Fruit fly (Drosophila melanogaster) whole organism, embryonic: Measurements from ENCODE around the gene Rtca.

Experiments
- Aef1 ChIP-seq: fragments of 200-800 bp; sonication (Bioruptor generic); IDR thresholded peaks from 3 replicates; pipeline ENCODE4 v1.3.6; 2022; ENCODE audit warnings: missing biosample characterization, missing genetic modification characterization
- CG11456 ChIP-seq: fragments of 200-800 bp; sonication (Bioruptor generic); IDR thresholded peaks from 3 replicates; pipeline ENCODE4 v1.3.6; 2022; ENCODE audit warnings: missing biosample characterization, missing genetic modification characterization
- CG11504 ChIP-seq: fragments of 200-800 bp; sonication (Bioruptor generic); optimal IDR thresholded peaks from 3 replicates; lab custom pipeline; 2019; ENCODE audit warnings: missing biosample characterization, mild to moderate bottlenecking, missing genetic modification characterization, moderate library complexity
- CG12299 ChIP-seq: fragments of 200-800 bp; sonication (Bioruptor generic); optimal IDR thresholded peaks from 2 replicates; lab custom pipeline; 2018; ENCODE audit warnings: missing biosample characterization, mild to moderate bottlenecking, missing genetic modification characterization
- CG13123 ChIP-seq: fragments of 200-800 bp; sonication (Bioruptor generic); optimal IDR thresholded peaks from 2 replicates; lab custom pipeline; 2016; ENCODE audit warnings: missing biosample characterization, missing genetic modification characterization
- CG13894 ChIP-seq: fragments of 200-800 bp; sonication (Bioruptor generic); optimal IDR thresholded peaks from 3 replicates; lab custom pipeline; 2018; ENCODE audit warnings: missing biosample characterization, mild to moderate bottlenecking, missing genetic modification characterization, moderate library complexity
- CG14050 ChIP-seq: fragments of 200-800 bp; sonication (Bioruptor generic); IDR thresholded peaks from 3 replicates; pipeline ENCODE4 v1.3.6; 2022; ENCODE audit warnings: missing biosample characterization, missing genetic modification characterization
- CG15011 ChIP-seq: fragments of 200-800 bp; sonication (Bioruptor generic); optimal IDR thresholded peaks from 3 replicates; lab custom pipeline; 2018; ENCODE audit warnings: missing biosample characterization, mild to moderate bottlenecking, missing genetic modification characterization
- CG17359 ChIP-seq: fragments of 200-800 bp; sonication (Bioruptor generic); optimal IDR thresholded peaks from 3 replicates; lab custom pipeline; 2018; ENCODE audit warnings: missing biosample characterization, mild to moderate bottlenecking, missing genetic modification characterization, moderate library complexity
- CG17568 ChIP-seq: fragments of 200-800 bp; sonication (Bioruptor generic); optimal IDR thresholded peaks from 2 replicates; lab custom pipeline; 2018; ENCODE audit warnings: missing biosample characterization, mild to moderate bottlenecking, missing genetic modification characterization, moderate library complexity
- CG18476 ChIP-seq: fragments of 200-800 bp; sonication (Bioruptor generic); optimal IDR thresholded peaks from 2 replicates; lab custom pipeline; 2016; ENCODE audit warnings: missing biosample characterization, mild to moderate bottlenecking, missing genetic modification characterization
- CG18764 ChIP-seq: fragments of 200-800 bp; sonication (Bioruptor generic); optimal IDR thresholded peaks from 3 replicates; lab custom pipeline; 2016; ENCODE audit warnings: missing biosample characterization, missing genetic modification characterization
- CG2116 ChIP-seq: fragments of 200-800 bp; sonication (Bioruptor generic); optimal IDR thresholded peaks from 3 replicates; lab custom pipeline; 2018; ENCODE audit warnings: missing biosample characterization, mild to moderate bottlenecking, missing genetic modification characterization
- CG32532 ChIP-seq: fragments of 200-800 bp; sonication (Bioruptor generic); IDR thresholded peaks from 2 replicates; pipeline ENCODE4 v1.3.6; 2022; ENCODE audit warnings: missing biosample characterization, missing genetic modification characterization
- CG3281 ChIP-seq: fragments of 200-800 bp; sonication (Bioruptor generic); optimal IDR thresholded peaks from 3 replicates; lab custom pipeline; 2017; ENCODE audit warnings: missing biosample characterization, mild to moderate bottlenecking, missing genetic modification characterization
- CG6654 ChIP-seq: fragments of 200-800 bp; sonication (Bioruptor generic); optimal IDR thresholded peaks from 2 replicates; lab custom pipeline; 2017; ENCODE audit warnings: missing biosample characterization, mild to moderate bottlenecking, missing genetic modification characterization
- CG6689 ChIP-seq: fragments of 200-800 bp; sonication (Bioruptor generic); IDR thresholded peaks from 2 replicates; pipeline ENCODE4 v1.3.6; 2022; ENCODE audit warnings: missing biosample characterization, missing genetic modification characterization
- CG7745 ChIP-seq: fragments of 200-800 bp; sonication (Bioruptor generic); optimal IDR thresholded peaks from 2 replicates; lab custom pipeline; 2018; ENCODE audit warnings: missing biosample characterization, mild to moderate bottlenecking, missing genetic modification characterization, moderate library complexity
- CG9215 ChIP-seq: fragments of 200-800 bp; sonication (Bioruptor generic); IDR thresholded peaks from 2 replicates; pipeline ENCODE4 v1.3.6; 2022; ENCODE audit warnings: missing biosample characterization, missing genetic modification characterization
- Doc3 ChIP-seq: fragments of 200-800 bp; sonication (Bioruptor generic); IDR thresholded peaks from 3 replicates; pipeline ENCODE4 v1.3.6; 2022; ENCODE audit warnings: missing biosample characterization, missing genetic modification characterization; ENCODE audit not compliant: partially characterized antibody
- Fer2 ChIP-seq: fragments of 200-800 bp; sonication (Bioruptor generic); optimal IDR thresholded peaks from 2 replicates; lab custom pipeline; 2018; ENCODE audit warnings: missing biosample characterization, mild to moderate bottlenecking, missing genetic modification characterization, moderate library complexity
- Gug ChIP-seq: fragments of 200-800 bp; sonication (Bioruptor generic); IDR thresholded peaks from 4 replicates; pipeline ENCODE4 v1.3.6; 2022; ENCODE audit warnings: missing biosample characterization, missing genetic modification characterization
- HLH3B ChIP-seq: fragments of 200-800 bp; sonication (Bioruptor generic); IDR thresholded peaks from 2 replicates; pipeline ENCODE4 v1.3.6; 2022; ENCODE audit warnings: missing biosample characterization, missing genetic modification characterization
- Mad ChIP-seq: fragments of 200-800 bp; sonication (Bioruptor generic); optimal IDR thresholded peaks from 2 replicates; lab custom pipeline; 2016; ENCODE audit warnings: missing biosample characterization, missing genetic modification characterization
- NC2α ChIP-seq: fragments of 200-800 bp; sonication (Bioruptor generic); optimal IDR thresholded peaks from 2 replicates; lab custom pipeline; 2016; ENCODE audit warnings: missing biosample characterization, missing genetic modification characterization
- NC2β ChIP-seq: fragments of 200-800 bp; sonication (Bioruptor generic); optimal IDR thresholded peaks from 2 replicates; lab custom pipeline; 2016; ENCODE audit warnings: missing biosample characterization, missing genetic modification characterization
- Neu2 ChIP-seq: fragments of 200-800 bp; sonication (Bioruptor generic); optimal IDR thresholded peaks from 3 replicates; lab custom pipeline; 2016; ENCODE audit warnings: missing biosample characterization, missing genetic modification characterization, borderline replicate concordance
- Opbp ChIP-seq: fragments of 200-800 bp; sonication (Bioruptor generic); IDR thresholded peaks from 3 replicates; pipeline ENCODE4 v1.3.6; 2022; ENCODE audit warnings: missing biosample characterization, missing genetic modification characterization; ENCODE audit not compliant: partially characterized antibody
- Rx ChIP-seq: fragments of 200-800 bp; sonication (Bioruptor generic); IDR thresholded peaks from 2 replicates; pipeline ENCODE4 v1.3.6; 2022; ENCODE audit warnings: missing biosample characterization, missing genetic modification characterization
- ac ChIP-seq: fragments of 200-800 bp; sonication (Bioruptor generic); optimal IDR thresholded peaks from 3 replicates; lab custom pipeline; 2017; ENCODE audit warnings: missing biosample characterization, mild to moderate bottlenecking, missing genetic modification characterization
- crol ChIP-seq: fragments of 200-800 bp; sonication (Bioruptor generic); IDR thresholded peaks from 2 replicates; pipeline ENCODE4 v1.3.6; 2022; ENCODE audit warnings: missing biosample characterization, missing genetic modification characterization
- da ChIP-seq: fragments of 200-800 bp; sonication (Bioruptor generic); optimal IDR thresholded peaks from 2 replicates; lab custom pipeline; 2016; ENCODE audit warnings: missing biosample characterization, missing genetic modification characterization
- dmrt11E ChIP-seq: fragments of 200-800 bp; sonication (Bioruptor generic); optimal IDR thresholded peaks from 3 replicates; lab custom pipeline; 2018; ENCODE audit warnings: missing biosample characterization, mild to moderate bottlenecking, missing genetic modification characterization, moderate library complexity
- en ChIP-seq: fragments of 200-800 bp; sonication (Bioruptor generic); optimal IDR thresholded peaks from 2 replicates; lab custom pipeline; 2016; ENCODE audit warnings: missing biosample characterization, missing genetic modification characterization
- eyg ChIP-seq: fragments of 200-800 bp; sonication (Bioruptor generic); optimal IDR thresholded peaks from 3 replicates; lab custom pipeline; 2016; ENCODE audit warnings: missing biosample characterization, missing genetic modification characterization
- fd3F ChIP-seq: fragments of 200-800 bp; sonication (Bioruptor generic); optimal IDR thresholded peaks from 2 replicates; lab custom pipeline; 2018; ENCODE audit warnings: missing biosample characterization, mild to moderate bottlenecking, missing genetic modification characterization, moderate library complexity
- fru ChIP-seq: fragments of >200 bp; optimal IDR thresholded peaks from 2 replicates; lab custom pipeline; 2017
- fu2 ChIP-seq: fragments of 200-800 bp; sonication (Bioruptor generic); optimal IDR thresholded peaks from 2 replicates; lab custom pipeline; 2016; ENCODE audit warnings: missing biosample characterization, missing genetic modification characterization
- insv ChIP-seq, 2 experiments: fragments of 200-800 bp; sonication (Bioruptor generic); optimal IDR thresholded peaks; 3 replicates each; lab custom pipeline; 2016 to 2018; ENCODE audit warnings: missing biosample characterization in 2 of 2, missing genetic modification characterization in 2 of 2
- jigr1 ChIP-seq: fragments of 200-800 bp; sonication (Bioruptor generic); IDR thresholded peaks from 3 replicates; pipeline ENCODE4 v1.3.6; 2022; ENCODE audit warnings: missing biosample characterization, missing genetic modification characterization
- jing ChIP-seq: fragments of 200-800 bp; sonication (Bioruptor generic); optimal IDR thresholded peaks from 2 replicates; lab custom pipeline; 2018; ENCODE audit warnings: missing biosample characterization, mild to moderate bottlenecking, missing genetic modification characterization
- kah ChIP-seq: fragments of 200-800 bp; sonication (Bioruptor generic); optimal IDR thresholded peaks from 2 replicates; lab custom pipeline; 2018; ENCODE audit warnings: missing biosample characterization, mild to moderate bottlenecking, missing genetic modification characterization
- lmd ChIP-seq: fragments of 200-800 bp; sonication (Bioruptor generic); IDR thresholded peaks from 2 replicates; pipeline ENCODE4 v1.3.6; 2022; ENCODE audit warnings: missing biosample characterization, missing genetic modification characterization
- mirr ChIP-seq: fragments of 200-800 bp; sonication (Bioruptor generic); optimal IDR thresholded peaks from 3 replicates; lab custom pipeline; 2018; ENCODE audit warnings: missing biosample characterization, mild to moderate bottlenecking, missing genetic modification characterization
- onecut ChIP-seq: fragments of 200-800 bp; sonication (Bioruptor generic); IDR thresholded peaks from 2 replicates; pipeline ENCODE4 v1.3.6; 2022; ENCODE audit warnings: missing biosample characterization, missing genetic modification characterization
- pfk ChIP-seq: fragments of 200-800 bp; sonication (Bioruptor generic); optimal IDR thresholded peaks from 2 replicates; lab custom pipeline; 2018; ENCODE audit warnings: missing biosample characterization, mild to moderate bottlenecking, missing genetic modification characterization, moderate library complexity
- pita ChIP-seq: fragments of 200-800 bp; sonication (Bioruptor generic); optimal IDR thresholded peaks from 2 replicates; lab custom pipeline; 2017; ENCODE audit warnings: missing biosample characterization, mild to moderate bottlenecking, missing genetic modification characterization
- pzg ChIP-seq: fragments of 200-800 bp; sonication (Bioruptor generic); optimal IDR thresholded peaks from 3 replicates; lab custom pipeline; 2018; ENCODE audit warnings: missing biosample characterization, mild to moderate bottlenecking, missing genetic modification characterization, moderate library complexity
- rib ChIP-seq: fragments of 200-800 bp; sonication (Bioruptor generic); IDR thresholded peaks from 2 replicates; pipeline ENCODE4 v1.3.6; 2022; ENCODE audit warnings: missing biosample characterization, missing genetic modification characterization
- tx ChIP-seq: fragments of 200-800 bp; sonication (Bioruptor generic); optimal IDR thresholded peaks from 2 replicates; lab custom pipeline; 2016; ENCODE audit warnings: missing biosample characterization, missing genetic modification characterization
- vvl ChIP-seq: fragments of 200-800 bp; sonication (Bioruptor generic); IDR thresholded peaks from 2 replicates; pipeline ENCODE4 v1.3.6; 2022; ENCODE audit warnings: missing biosample characterization, missing genetic modification characterization

Rtca gene

DNA sequence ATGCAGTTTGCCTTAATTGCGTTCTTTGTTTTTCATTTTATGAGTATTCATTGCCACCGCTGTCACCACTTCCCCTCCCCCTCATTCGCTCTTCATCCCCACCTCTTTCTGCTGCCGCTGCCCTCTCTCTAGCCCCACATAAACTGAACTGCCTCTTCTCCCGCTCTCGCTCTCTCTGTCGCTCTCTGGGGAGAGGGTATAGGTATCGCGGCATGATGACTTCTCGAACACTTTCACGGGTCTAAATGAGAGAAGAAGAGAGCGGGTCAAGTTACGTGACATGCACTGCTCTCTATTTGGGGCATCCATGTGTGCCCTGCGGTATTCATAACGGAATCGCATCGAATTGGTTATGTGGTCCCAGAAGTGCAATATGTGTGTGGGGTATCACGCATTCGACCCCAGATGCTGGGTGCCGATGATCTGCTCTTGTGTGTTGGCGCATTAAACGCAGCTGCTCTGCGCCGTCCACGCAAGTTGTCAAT is 11.5 kb downstream of the Rtca start (continued):
- TF ChIP-seq CG18764 (GFP tag; lab: Kevin White, UChicago) = peak; percentile 72
- peak; percentile 71 for TF ChIP-seq onecut (GFP tag; lab: Robert Waterston, UW)
- no peak for TF ChIP-seq CG17568 (GFP tag; lab: Kevin White, UChicago)
- TF ChIP-seq pita = no peak
- TF ChIP-seq eyg (GFP tag; lab: Kevin White, UChicago) = peak; percentile 79
- TF ChIP-seq fd3F = peak; percentile 53
- peak; percentile 72 for TF ChIP-seq jing (GFP tag; lab: Kevin White, UChicago)
- peak; percentile 82 for TF ChIP-seq CG17359 (tag; lab: Kevin White, UChicago)
- TF ChIP-seq CG11456 = peak; percentile 83
- TF ChIP-seq CG6689 (GFP tag; lab: Robert Waterston, UW) = peak; percentile 82
- peak; percentile 79 for TF ChIP-seq CG11504 (tag; lab: Kevin White, UChicago)
- TF ChIP-seq Mad (GFP tag; lab: Kevin White, UChicago) = peak; percentile 65
- peak; percentile 34 for TF ChIP-seq CG15011
- TF ChIP-seq mirr (GFP tag; lab: Kevin White, UChicago) = no peak
- TF ChIP-seq Rx = peak; percentile 74
- peak; percentile 80 for TF ChIP-seq CG32532
- no peak for TF ChIP-seq pzg (GFP tag; lab: Kevin White, UChicago)
- peak; percentile 57 for TF ChIP-seq CG2116 (GFP tag; lab: Kevin White, UChicago)
- no peak for TF ChIP-seq fru (lab: Kevin White, UChicago)
- peak; percentile 73 for TF ChIP-seq dmrt11E (tag; lab: Kevin White, UChicago)
- TF ChIP-seq rib = peak; percentile 60; the same call in 1 of the 2 replicates
- peak; percentile 77 for TF ChIP-seq NC2β (GFP tag; lab: Kevin White, UChicago)
- TF ChIP-seq en (GFP tag; lab: Kevin White, UChicago) = peak; percentile 62
- peak; percentile 70 for TF ChIP-seq ac (GFP tag; lab: Kevin White, UChicago)
- peak; percentile 98 for TF ChIP-seq crol
- TF ChIP-seq vvl (GFP tag; lab: Robert Waterston, UW) = peak; percentile 94
- TF ChIP-seq CG7745 (tag; lab: Kevin White, UChicago) = no peak
- peak; percentile 85 for TF ChIP-seq HLH3B (GFP tag; lab: Robert Waterston, UW)
- TF ChIP-seq CG9215 (GFP tag; lab: Robert Waterston, UW) = peak; percentile 50; the same call in 1 of the 2 replicates
- TF ChIP-seq Gug = peak; percentile 84
- TF ChIP-seq jigr1 (GFP tag; lab: Robert Waterston, UW) = peak; percentile 76; the same call in 2 of the 3 replicates
- no peak for TF ChIP-seq Fer2 (tag; lab: Kevin White, UChicago)
- peak; percentile 82 for TF ChIP-seq Aef1 (GFP tag; lab: Robert Waterston, UW)
- no peak for TF ChIP-seq pfk (GFP tag; lab: Kevin White, UChicago)
- peak; percentile 89 for TF ChIP-seq lmd (GFP tag; lab: Robert Waterston, UW)
- TF ChIP-seq Opbp (GFP tag; lab: Robert Waterston, UW) = no peak
- no peak for TF ChIP-seq insv (GFP tag; optimal IDR thresholded peaks at IDR 0.05; lab: Kevin White, UChicago)
- peak; percentile 61 for TF ChIP-seq kah (GFP tag; lab: Kevin White, UChicago)
- peak; percentile 69 for TF ChIP-seq NC2α
- TF ChIP-seq Doc3 (GFP tag; lab: Robert Waterston, UW) = no peak
- peak; percentile 54 for TF ChIP-seq CG3281 (GFP tag; lab: Kevin White, UChicago)
- peak; percentile 81 for TF ChIP-seq tx (GFP tag; lab: Kevin White, UChicago)
- TF ChIP-seq Neu2 (GFP tag; lab: Kevin White, UChicago) = no peak
- peak; percentile 67 for TF ChIP-seq da (GFP tag; lab: Kevin White, UChicago)
- TF ChIP-seq CG6654 = peak; percentile 41
- peak; percentile 45 for TF ChIP-seq CG18476 (GFP tag; lab: Kevin White, UChicago)
- TF ChIP-seq CG12299 (tag; lab: Kevin White, UChicago) = peak; percentile 65
- TF ChIP-seq CG13894 (tag; lab: Kevin White, UChicago) = no peak
- peak; percentile 46 for TF ChIP-seq fu2 (GFP tag; lab: Kevin White, UChicago)
- TF ChIP-seq CG13123 (GFP tag; lab: Kevin White, UChicago) = peak; percentile 27
- peak; percentile 75 for TF ChIP-seq CG14050
